Worm (Caenorhabditis elegans) whole organism, L4/young adult: ENCODE measurements around the gene sqrd-1.

Source experiments
- W03F9.2 ChIP-seq: fragments of 150-350 bp; optimal IDR thresholded peaks from 2 replicates; lab custom pipeline; 2014; ENCODE audit warnings: missing biosample characterization, missing genetic modification characterization
- dao-5 ChIP-seq: sonication (generic microtip); optimal IDR thresholded peaks from 2 replicates; lab custom pipeline; 2016; ENCODE audit warnings: missing genotype, missing genetic modification characterization, moderate library complexity, missing compliant biosample characterization
- him-1 ChIP-seq: sonication (generic microtip); optimal IDR thresholded peaks from 2 replicates; lab custom pipeline; 2016; ENCODE audit warnings: missing genotype, missing genetic modification reagents, missing genetic modification characterization, missing compliant biosample characterization

- no peak for TF ChIP-seq W03F9.2
- no peak for TF ChIP-seq him-1
- no peak for TF ChIP-seq dao-5
Observed at ce11 chrIV:14238976-14239375, 19.3 kb downstream of the sqrd-1 start, which contains the start of gene Y64G10A.1.
